Worm (Caenorhabditis elegans) whole organism, young adult: Measurements from ENCODE around the gene C47D12.4.

Experiments
- B0035.1 ChIP-seq: sonication (generic microtip); optimal IDR thresholded peaks from 2 replicates; lab custom pipeline; 2016; ENCODE audit warnings: missing genetic modification characterization, mild to moderate bottlenecking, missing compliant biosample characterization, missing genotype, missing genetic modification reagents
- B0261.1 ChIP-seq: sonication (generic microtip); optimal IDR thresholded peaks from 2 replicates; lab custom pipeline; 2016; ENCODE audit warnings: mild to moderate bottlenecking, missing genetic modification characterization, moderate library complexity, missing compliant biosample characterization
- C06A6.2 ChIP-seq: fragments of 200-800 bp; sonication (Bioruptor generic); conservative IDR thresholded peaks from 2 replicates; pipeline ENCODE4 v1.3.6; 2022; ENCODE audit warnings: missing genetic modification characterization, missing compliant biosample characterization
- F33H1.4 ChIP-seq: fragments of 200-800 bp; sonication (Bioruptor generic); IDR thresholded peaks from 2 replicates; pipeline ENCODE4 v1.3.6; 2022; ENCODE audit warnings: missing genetic modification reagents, missing genetic modification characterization, missing compliant biosample characterization
- F39B2.1 ChIP-seq: fragments of 200-800 bp; sonication (Bioruptor generic); IDR thresholded peaks from 2 replicates; pipeline ENCODE4 v1.3.6; 2022; ENCODE audit warnings: missing genetic modification reagents, missing genetic modification characterization, missing compliant biosample characterization
- K12H6.12 ChIP-seq: fragments of 200-800 bp; sonication (Bioruptor generic); optimal IDR thresholded peaks from 2 replicates; lab custom pipeline; 2018; ENCODE audit warnings: mild to moderate bottlenecking, missing genetic modification characterization, missing compliant biosample characterization
- T07F8.4 ChIP-seq: sonication (generic microtip); optimal IDR thresholded peaks from 2 replicates; lab custom pipeline; 2016; ENCODE audit warnings: mild to moderate bottlenecking, missing genetic modification characterization, moderate library complexity, missing compliant biosample characterization
- Y53G8AR.9 ChIP-seq: fragments of 200-800 bp; sonication (Bioruptor generic); conservative IDR thresholded peaks from 2 replicates; pipeline ENCODE4 v1.3.6; 2022; ENCODE audit warnings: missing genetic modification reagents, missing genetic modification characterization, missing compliant biosample characterization
- Y67H2A.10 ChIP-seq: fragments of 200-800 bp; sonication (Bioruptor generic); conservative IDR thresholded peaks from 2 replicates; pipeline ENCODE4 v1.3.6; 2022; ENCODE audit warnings: missing genetic modification reagents, missing genetic modification characterization, missing compliant biosample characterization
- Y79H2A.3 ChIP-seq: fragments of 200-800 bp; sonication (Bioruptor generic); conservative IDR thresholded peaks from 2 replicates; pipeline ENCODE4 v1.3.6; 2022; ENCODE audit warnings: missing genetic modification reagents, missing genetic modification characterization, missing compliant biosample characterization
- Y95B8A.8 ChIP-seq: fragments of 200-800 bp; sonication (Bioruptor generic); IDR thresholded peaks from 2 replicates; pipeline ENCODE4 v1.3.6; 2022; ENCODE audit warnings: missing genetic modification reagents, missing genetic modification characterization, missing compliant biosample characterization
- aptf-3 ChIP-seq: fragments of 200-800 bp; sonication (Bioruptor generic); IDR thresholded peaks from 2 replicates; pipeline ENCODE4 v1.3.6; 2022; ENCODE audit warnings: missing genetic modification characterization, missing compliant biosample characterization
- athp-1 ChIP-seq: sonication (generic microtip); optimal IDR thresholded peaks from 2 replicates; lab custom pipeline; 2017; ENCODE audit warnings: mild to moderate bottlenecking, missing genetic modification characterization, missing compliant biosample characterization
- attf-5 ChIP-seq: fragments of 200-800 bp; sonication (Bioruptor generic); optimal IDR thresholded peaks from 2 replicates; lab custom pipeline; 2018; ENCODE audit warnings: mild to moderate bottlenecking, missing genetic modification characterization, missing compliant biosample characterization
- attf-6 ChIP-seq: fragments of 200-800 bp; sonication (Bioruptor generic); IDR thresholded peaks from 2 replicates; pipeline ENCODE4 v1.3.6; 2022; ENCODE audit warnings: missing genetic modification reagents, missing genetic modification characterization, missing compliant biosample characterization
- cebp-2 ChIP-seq: fragments of 200-800 bp; sonication (Bioruptor generic); IDR thresholded peaks from 2 replicates; pipeline ENCODE4 v1.3.6; 2022; ENCODE audit warnings: missing genetic modification characterization, missing compliant biosample characterization
- ceh-100 ChIP-seq: fragments of 200-800 bp; sonication (Bioruptor generic); IDR thresholded peaks from 2 replicates; pipeline ENCODE4 v1.3.6; 2022; ENCODE audit warnings: missing genetic modification reagents, missing genetic modification characterization, missing compliant biosample characterization
- ceh-27 ChIP-seq: fragments of 200-800 bp; sonication (Bioruptor generic); optimal IDR thresholded peaks from 2 replicates; lab custom pipeline; 2018; ENCODE audit warnings: mild to moderate bottlenecking, missing genetic modification characterization, moderate library complexity, missing compliant biosample characterization
- ceh-58 ChIP-seq: fragments of 200-800 bp; sonication (Bioruptor generic); IDR thresholded peaks from 2 replicates; pipeline ENCODE4 v1.3.6; 2022; ENCODE audit warnings: missing genetic modification characterization, missing compliant biosample characterization
- ceh-91 ChIP-seq: fragments of 200-800 bp; sonication (Bioruptor generic); IDR thresholded peaks from 2 replicates; pipeline ENCODE4 v1.3.6; 2022; ENCODE audit warnings: missing genetic modification reagents, missing genetic modification characterization, missing compliant biosample characterization
- chd-7 ChIP-seq: sonication (generic microtip); optimal IDR thresholded peaks from 2 replicates; lab custom pipeline; 2016; ENCODE audit warnings: mild to moderate bottlenecking, missing genetic modification characterization, moderate library complexity, missing compliant biosample characterization
- efl-1 ChIP-seq: fragments of 150-350 bp; optimal IDR thresholded peaks from 2 replicates; lab custom pipeline; 2014; ENCODE audit warnings: missing biosample characterization, missing genetic modification reagents, missing genetic modification characterization
- him-1 ChIP-seq: sonication (generic microtip); optimal IDR thresholded peaks from 2 replicates; lab custom pipeline; 2016; ENCODE audit warnings: missing genotype, missing genetic modification reagents, missing genetic modification characterization, missing compliant biosample characterization
- hlh-26 ChIP-seq: fragments of 200-800 bp; sonication (Bioruptor generic); conservative IDR thresholded peaks from 2 replicates; pipeline ENCODE4 v1.3.6; 2022; ENCODE audit warnings: missing genetic modification reagents, missing genetic modification characterization, missing compliant biosample characterization
- hmg-20 ChIP-seq: fragments of 200-800 bp; sonication (Bioruptor generic); IDR thresholded peaks from 2 replicates; pipeline ENCODE4 v1.3.6; 2022; ENCODE audit warnings: missing genetic modification reagents, missing genetic modification characterization, missing compliant biosample characterization
- hsf-1 ChIP-seq: fragments of 200-800 bp; sonication (Bioruptor generic); IDR thresholded peaks from 2 replicates; pipeline ENCODE4 v1.3.6; 2022; ENCODE audit warnings: missing genetic modification reagents, missing genetic modification characterization, missing compliant biosample characterization
- let-607 ChIP-seq, 2 experiments: fragments of 200-800 bp in 1 of 2; sonication (Bioruptor generic) in 1 of 2; sonication (generic microtip) in 1 of 2; optimal IDR thresholded peaks; 2 replicates each; lab custom pipeline; 2016 to 2018; ENCODE audit warnings: mild to moderate bottlenecking in 2 of 2, missing compliant biosample characterization in 2 of 2, missing genetic modification characterization in 2 of 2, moderate library complexity in 2 of 2, missing genotype in 1 of 2
- lin-35 ChIP-seq, 3 experiments: fragments of 150-350 bp in 2 of 3; sonication (generic microtip) in 1 of 3; optimal IDR thresholded peaks; 2 replicates each; lab custom pipeline; 2014 to 2018; ENCODE audit warnings: missing biosample characterization in 3 of 3, missing genetic modification characterization in 3 of 3, missing genetic modification reagents in 3 of 3
- lsy-27 ChIP-seq: sonication (generic microtip); optimal IDR thresholded peaks from 2 replicates; lab custom pipeline; 2017; ENCODE audit warnings: missing genetic modification characterization, mild to moderate bottlenecking, missing compliant biosample characterization, antibody characterized with exemption, missing genotype, borderline replicate concordance; ENCODE audit not compliant: insufficient read depth
- madf-10 ChIP-seq: sonication (generic microtip); optimal IDR thresholded peaks from 2 replicates; lab custom pipeline; 2016; ENCODE audit warnings: mild to moderate bottlenecking, missing genetic modification characterization, missing compliant biosample characterization
- madf-3 ChIP-seq: fragments of 200-800 bp; sonication (Bioruptor generic); IDR thresholded peaks from 2 replicates; pipeline ENCODE4 v1.3.6; 2022; ENCODE audit warnings: missing genetic modification reagents, missing genetic modification characterization, missing compliant biosample characterization
- madf-6 ChIP-seq: fragments of 200-800 bp; sonication (Bioruptor generic); IDR thresholded peaks from 2 replicates; pipeline ENCODE4 v1.3.6; 2022; ENCODE audit warnings: missing genetic modification reagents, missing genetic modification characterization, missing compliant biosample characterization
- madf-8 ChIP-seq: fragments of 200-800 bp; sonication (Bioruptor generic); conservative IDR thresholded peaks from 2 replicates; pipeline ENCODE4 v1.3.6; 2022; ENCODE audit warnings: missing genetic modification reagents, missing genetic modification characterization, missing compliant biosample characterization
- nhr-80 ChIP-seq: sonication (generic microtip); optimal IDR thresholded peaks from 2 replicates; lab custom pipeline; 2016; ENCODE audit warnings: missing genetic modification characterization, missing compliant biosample characterization
- pha-4 ChIP-seq: fragments of 150-350 bp; sonication (generic microtip); optimal IDR thresholded peaks from 2 replicates; lab custom pipeline; 2014; ENCODE audit warnings: missing biosample characterization, missing genetic modification reagents, missing genetic modification characterization
- rec-8 ChIP-seq, 2 experiments: sonication (generic microtip); optimal IDR thresholded peaks; 2 replicates each; lab custom pipeline; 2016; ENCODE audit warnings: mild to moderate bottlenecking in 2 of 2, missing genetic modification characterization in 2 of 2, missing genetic modification reagents in 2 of 2, missing genotype in 2 of 2, missing biosample characterization in 1 of 2, missing compliant biosample characterization in 1 of 2, moderate library complexity in 1 of 2
- sea-2 ChIP-seq: fragments of 200-800 bp; sonication (Bioruptor generic); IDR thresholded peaks from 2 replicates; pipeline ENCODE4 v1.3.6; 2022; ENCODE audit warnings: missing genetic modification characterization, missing compliant biosample characterization
- sptf-2 ChIP-seq: fragments of 200-800 bp; sonication (Bioruptor generic); optimal IDR thresholded peaks from 2 replicates; lab custom pipeline; 2018; ENCODE audit warnings: mild to moderate bottlenecking, missing genetic modification characterization, missing compliant biosample characterization
- xnd-1 ChIP-seq: sonication (generic microtip); optimal IDR thresholded peaks from 2 replicates; lab custom pipeline; 2016; ENCODE audit warnings: missing genotype, missing genetic modification reagents, missing genetic modification characterization, missing compliant biosample characterization
- zfh-2 ChIP-seq: fragments of 200-800 bp; sonication (Bioruptor generic); conservative IDR thresholded peaks from 2 replicates; pipeline ENCODE4 v1.3.6; 2022; ENCODE audit warnings: missing genetic modification reagents, missing genetic modification characterization, missing compliant biosample characterization
- zim-3 ChIP-seq: sonication (generic microtip); optimal IDR thresholded peaks from 2 replicates; lab custom pipeline; 2017; ENCODE audit warnings: mild to moderate bottlenecking, missing genetic modification characterization, moderate library complexity, missing compliant biosample characterization
- ztf-25 ChIP-seq: fragments of 200-800 bp; sonication (Bioruptor generic); IDR thresholded peaks from 2 replicates; pipeline ENCODE4 v1.3.6; 2022; ENCODE audit warnings: missing genetic modification reagents, missing genetic modification characterization, missing compliant biosample characterization
- ztf-6 ChIP-seq: fragments of 200-800 bp; sonication (Bioruptor generic); IDR thresholded peaks from 2 replicates; pipeline ENCODE4 v1.3.6; 2022; ENCODE audit warnings: missing genetic modification reagents, missing genetic modification characterization, missing compliant biosample characterization

Gene C47D12.4

DNA sequence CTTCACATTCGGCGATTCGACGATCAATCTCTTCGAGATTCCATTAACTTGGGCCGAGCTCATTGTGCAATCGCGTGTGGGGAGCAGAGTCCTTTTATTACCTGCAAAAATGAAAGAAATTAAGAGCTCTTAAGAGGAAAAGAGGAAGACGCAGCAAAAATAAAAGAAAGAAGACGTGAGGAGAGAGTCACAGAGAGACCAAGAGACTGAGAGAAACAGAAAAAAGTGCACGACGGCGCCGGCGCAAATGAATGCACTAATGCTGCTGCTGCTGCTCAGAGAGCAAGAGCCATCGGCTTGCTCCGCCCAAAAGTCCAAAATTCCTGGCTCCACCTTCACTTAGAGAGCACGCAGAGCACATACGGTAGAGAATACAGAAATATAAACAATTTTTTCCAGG is 18.6 kb downstream of the C47D12.4 start, which contains the start of gene inos-1:
inos-1 (minus strand) TSS at position 101 of the 400 bp plus-strand sequence.
- 0 out of 2 replicates have a peak, but pooled peaks have one; percentile 33 for TF ChIP-seq zfh-2 (GFP tag; lab: Robert Waterston, UW)
- TF ChIP-seq F39B2.1, result no peak
- no peak for TF ChIP-seq Y67H2A.10 (GFP tag; lab: Robert Waterston, UW)
- no peak for TF ChIP-seq lin-35 (GFP tag; optimal IDR thresholded peaks at IDR 0.05; lab: Kevin White, UChicago)
- no peak for TF ChIP-seq chd-7 (tag; lab: Kevin White, UChicago)
- TF ChIP-seq attf-5 (GFP tag; lab: Kevin White, UChicago), result no peak
- no peak for TF ChIP-seq him-1 (tag; lab: Kevin White, UChicago)
- no peak for TF ChIP-seq cebp-2 (GFP tag; lab: Robert Waterston, UW)
- TF ChIP-seq attf-6 (GFP tag; lab: Robert Waterston, UW), result no peak
- TF ChIP-seq sptf-2 (GFP tag; lab: Kevin White, UChicago), result no peak
- TF ChIP-seq ztf-25 (GFP tag; lab: Robert Waterston, UW), result no peak
- no peak for TF ChIP-seq let-607 (tag; optimal IDR thresholded peaks at IDR 0.05; lab: Kevin White, UChicago)
- no peak for TF ChIP-seq madf-3
- TF ChIP-seq Y53G8AR.9 (GFP tag; lab: Robert Waterston, UW), result no peak
- TF ChIP-seq K12H6.12, result no peak
- 0 out of 2 replicates have a peak, but pooled peaks have one; percentile 28 for TF ChIP-seq aptf-3 (GFP tag; lab: Robert Waterston, UW)
- no peak for TF ChIP-seq ztf-6 (GFP tag; lab: Robert Waterston, UW)

DNA sequence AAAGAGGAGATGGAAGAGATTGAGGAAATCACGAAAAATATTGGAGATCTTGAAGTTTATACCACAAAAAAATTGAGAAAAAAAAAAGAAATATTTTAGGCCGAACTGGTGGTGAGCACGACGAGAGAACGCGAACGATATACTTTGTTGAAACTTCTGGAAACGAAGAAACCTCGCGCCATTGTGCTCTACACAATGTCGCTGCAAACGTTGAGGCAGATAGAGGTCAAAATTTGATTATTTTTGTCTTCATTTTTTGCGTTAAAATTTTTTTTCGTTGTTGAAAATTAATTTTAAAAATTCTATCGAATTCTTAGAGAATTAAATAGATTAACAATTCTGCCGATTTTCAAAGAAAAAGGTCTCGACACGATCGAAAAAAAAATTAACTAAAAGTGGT is 19.1 kb downstream of the C47D12.4 start:
- TF ChIP-seq B0261.1 (tag; lab: Kevin White, UChicago) (no peak), madf-6 (GFP tag; lab: Robert Waterston, UW) (peak; percentile 77), ceh-91 (peak; percentile 16; the same call in 1 of the 2 replicates), ceh-58 (GFP tag; lab: Robert Waterston, UW) (no peak), Y67H2A.10 (GFP tag; lab: Robert Waterston, UW) (no peak), madf-8 (0 out of 2 replicates have a peak, but pooled peaks have one; percentile 17), lsy-27 (no peak), efl-1 (GFP tag; lab: Kevin White, UChicago) (peak; percentile 59), K12H6.12 (no peak), C06A6.2 (GFP tag; lab: Robert Waterston, UW) (no peak), hsf-1 (GFP tag; lab: Robert Waterston, UW) (peak; percentile 81; the same call in 1 of the 2 replicates), xnd-1 (tag; lab: Kevin White, UChicago) (peak; percentile 31), F33H1.4 (GFP tag; lab: Robert Waterston, UW) (peak; percentile 44), sea-2 (GFP tag; lab: Robert Waterston, UW) (no peak), Y79H2A.3 (GFP tag; lab: Robert Waterston, UW) (no peak), madf-10 (tag; lab: Kevin White, UChicago) (no peak), ceh-27 (GFP tag; lab: Kevin White, UChicago) (no peak)

DNA sequence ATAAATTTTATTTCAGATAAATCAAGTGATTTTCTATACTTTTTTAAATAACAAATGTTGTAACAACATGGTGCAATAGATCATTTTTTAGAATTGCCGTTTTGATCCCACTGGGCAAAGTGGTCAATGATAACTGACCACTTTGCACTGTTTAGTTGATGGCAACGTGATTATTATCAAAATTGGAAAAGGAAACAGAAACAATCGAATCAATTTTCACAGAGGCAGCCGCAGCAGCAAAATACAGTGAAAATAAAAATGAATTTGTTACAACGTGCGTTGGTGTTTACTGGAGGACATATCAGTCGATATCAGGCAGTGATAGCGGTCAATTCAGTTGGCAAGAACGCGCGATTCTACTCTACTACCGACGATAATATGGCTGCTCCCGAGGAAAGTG is 24.2 kb downstream of the C47D12.4 start, which contains the start of gene VF13D12L.3:
VF13D12L.3 (plus strand) TSS at position 223 of the 400 bp plus-strand sequence.
- no peak for TF ChIP-seq hlh-26
- TF ChIP-seq hsf-1 (GFP tag; lab: Robert Waterston, UW), result 0 out of 2 replicates have a peak, but pooled peaks have one; percentile 10
- TF ChIP-seq nhr-80, result peak; percentile 60

DNA sequence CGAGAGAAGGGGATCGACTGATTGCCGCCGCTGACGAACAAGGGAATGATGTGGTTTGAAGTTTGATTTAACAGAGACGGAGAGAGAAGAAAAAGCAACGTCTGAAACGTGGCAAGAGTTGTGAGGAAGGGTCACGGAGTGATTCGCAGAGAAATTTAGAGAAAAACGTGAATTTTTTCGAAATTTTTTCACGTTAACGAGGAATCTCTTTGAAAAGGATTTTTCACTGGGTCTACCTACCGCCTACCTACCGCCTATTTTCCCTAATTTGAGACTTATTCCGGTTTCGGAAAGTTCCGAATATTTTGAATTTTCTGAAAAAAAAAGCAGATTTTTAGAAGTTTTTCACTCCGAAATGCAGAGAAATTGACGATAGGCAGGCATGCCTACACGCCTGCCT is 27.9 kb downstream of the C47D12.4 start, which contains the start of gene fcmt-1:
fcmt-1 (minus strand) TSS at position 101 of the 400 bp plus-strand sequence.
- TF ChIP-seq lin-35 (GFP tag; optimal IDR thresholded peaks at IDR 0.05; lab: Kevin White, UChicago) (no peak), T07F8.4 (tag; lab: Kevin White, UChicago) (no peak), Y95B8A.8 (GFP tag; lab: Robert Waterston, UW) (no peak), ztf-6 (GFP tag; lab: Robert Waterston, UW) (no peak), ceh-91 (no peak), B0035.1 (tag; lab: Kevin White, UChicago) (no peak), zim-3 (tag; lab: Kevin White, UChicago) (no peak), Y67H2A.10 (GFP tag; lab: Robert Waterston, UW) (no peak), hsf-1 (GFP tag; lab: Robert Waterston, UW) (no peak), ceh-100 (GFP tag; lab: Robert Waterston, UW) (no peak), hlh-26 (no peak), athp-1 (tag; lab: Kevin White, UChicago) (no peak), hmg-20 (GFP tag; lab: Robert Waterston, UW) (no peak), pha-4 (no peak), rec-8 (tag; optimal IDR thresholded peaks at IDR 0.05; lab: Kevin White, UChicago) (no peak)
